Fruit fly (Drosophila melanogaster) whole organism, embryonic: ENCODE measurements around the gene Lsd-1.
A peak's percentile ranks its signal among the peaks of the same experiment; 100 is the strongest.

ENCODE experiments used
- CG10147 ChIP-seq: fragments of 200-800 bp; sonication (Bioruptor generic); optimal IDR thresholded peaks from 2 replicates; lab custom pipeline; 2019; ENCODE audit warnings: missing biosample characterization, mild to moderate bottlenecking, missing genetic modification characterization, moderate library complexity
- CG11504 ChIP-seq: fragments of 200-800 bp; sonication (Bioruptor generic); optimal IDR thresholded peaks from 3 replicates; lab custom pipeline; 2019; ENCODE audit warnings: missing biosample characterization, mild to moderate bottlenecking, missing genetic modification characterization, moderate library complexity
- CG4328 ChIP-seq: fragments of 200-800 bp; sonication (Bioruptor generic); optimal IDR thresholded peaks from 3 replicates; lab custom pipeline; 2017; ENCODE audit warnings: missing biosample characterization, missing genetic modification reagents, missing genetic modification characterization
- CG4617 ChIP-seq: fragments of 200-800 bp; sonication (Bioruptor generic); optimal IDR thresholded peaks from 3 replicates; lab custom pipeline; 2016; ENCODE audit warnings: missing biosample characterization, missing genetic modification characterization, borderline replicate concordance
- Kr ChIP-seq: fragments of 200-800 bp; sonication (Bioruptor generic); optimal IDR thresholded peaks from 2 replicates; lab custom pipeline; 2017; ENCODE audit warnings: missing biosample characterization, mild to moderate bottlenecking, missing genetic modification characterization
- NC2β ChIP-seq: fragments of 200-800 bp; sonication (Bioruptor generic); optimal IDR thresholded peaks from 2 replicates; lab custom pipeline; 2016; ENCODE audit warnings: missing biosample characterization, missing genetic modification characterization

- TF ChIP-seq CG10147 (GFP tag; lab: Kevin White, UChicago) (no peak), Kr (no peak), CG11504 (tag; lab: Kevin White, UChicago) (peak; percentile 73), CG4328 (GFP tag; lab: Kevin White, UChicago) (peak; percentile 83), CG4617 (GFP tag; lab: Kevin White, UChicago) (no peak), NC2β (GFP tag; lab: Kevin White, UChicago) (no peak)
Observed at dm6 chr3R:23723381-23724034, 40.1 kb upstream of the Lsd-1 start.
